Fruit fly (Drosophila melanogaster): ENCODE results near the gene EMC4.

The EMC4 gene

DNA sequence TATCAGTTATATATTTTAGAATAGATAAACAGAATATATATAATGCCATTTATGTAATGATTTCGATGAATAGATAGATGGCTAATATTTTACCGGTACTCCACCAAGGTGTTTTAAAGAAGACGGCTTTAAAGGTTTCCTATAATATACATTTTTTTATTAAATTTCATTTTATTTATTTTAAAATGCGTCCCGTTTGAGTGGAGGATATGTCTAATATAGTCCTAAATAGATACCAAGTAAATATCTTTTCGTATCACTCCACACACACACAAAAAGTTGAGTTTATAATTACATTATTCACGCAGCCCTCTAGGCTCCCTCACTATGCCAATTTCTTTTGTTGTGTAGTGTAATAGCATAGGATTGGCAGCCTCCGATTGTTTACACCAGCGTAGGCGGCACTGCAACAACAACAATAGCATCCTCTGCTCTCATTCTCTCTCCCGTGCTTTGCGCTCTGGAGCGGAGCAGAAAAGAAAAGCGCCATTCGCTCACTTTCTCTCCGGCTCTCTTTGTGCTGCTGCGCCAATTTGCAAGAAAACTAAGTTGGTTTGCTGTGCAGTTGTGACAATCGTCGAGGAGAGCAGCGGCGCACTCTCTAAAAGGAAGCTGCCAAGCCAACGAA is 42.0 kb upstream of the EMC4 start, which contains the start of gene CG12768 (continued):
- no peak for TF ChIP-seq CG11093 (GFP tag; IDR thresholded peaks at IDR 0.05)
- TF ChIP-seq run (tag; optimal IDR thresholded peaks at IDR 0.05): no peak
- no peak for TF ChIP-seq Doc3 (GFP tag; IDR thresholded peaks at IDR 0.05; ENCODE audit: partially characterized antibody)
- peak; percentile 71; the same call in 2 of the 3 replicates for TF ChIP-seq CG17361 (GFP tag; IDR thresholded peaks at IDR 0.05)
- TF ChIP-seq rib (GFP tag; IDR thresholded peaks at IDR 0.05): no peak
- TF ChIP-seq her (GFP tag; optimal IDR thresholded peaks at IDR 0.05): no peak
- peak; percentile 61 for TF ChIP-seq gem (tag; optimal IDR thresholded peaks at IDR 0.05)
- TF ChIP-seq CG18262 (tag; optimal IDR thresholded peaks at IDR 0.05): peak; percentile 70
- TF ChIP-seq bcd (GFP tag; optimal IDR thresholded peaks at IDR 0.05): no peak
- no peak for TF ChIP-seq CG32767 (GFP tag; IDR thresholded peaks at IDR 0.05)
- peak; percentile 45 for TF ChIP-seq Meics (GFP tag; optimal IDR thresholded peaks at IDR 0.05)
- no peak for TF ChIP-seq B-H1 (GFP tag; IDR thresholded peaks at IDR 0.05)
- TF ChIP-seq so (GFP tag; IDR thresholded peaks at IDR 0.05): no peak
- peak; percentile 26 for TF ChIP-seq CG12391 (tag; optimal IDR thresholded peaks at IDR 0.05)
- TF ChIP-seq NFAT (GFP tag; IDR thresholded peaks at IDR 0.05): no peak
- TF ChIP-seq Hr3 (GFP tag; optimal IDR thresholded peaks at IDR 0.05): peak; percentile 9
- peak in 1 of 2 experiments; percentile 41 for TF ChIP-seq Hr51 (GFP tag; optimal IDR thresholded peaks at IDR 0.05)
- no peak for TF ChIP-seq Mes4 (GFP tag; optimal IDR thresholded peaks at IDR 0.05)
- no peak for TF ChIP-seq Fer2 (tag; optimal IDR thresholded peaks at IDR 0.05)
- no peak for TF ChIP-seq CG11560 (tag; IDR thresholded peaks at IDR 0.05)
- TF ChIP-seq CG10267 (tag; optimal IDR thresholded peaks at IDR 0.05): peak; percentile 43
- TF ChIP-seq CG10979 (tag; optimal IDR thresholded peaks at IDR 0.05): peak; percentile 54
- TF ChIP-seq CG11696 (GFP tag; IDR thresholded peaks at IDR 0.05): no peak
- no peak for TF ChIP-seq fu2 (GFP tag; optimal IDR thresholded peaks at IDR 0.05)
- TF ChIP-seq zfh1 (GFP tag; IDR thresholded peaks at IDR 0.05): 0 out of 3 replicates have a peak, but pooled peaks have one; percentile 15
- peak; percentile 17 for TF ChIP-seq gsb-n (tag; optimal IDR thresholded peaks at IDR 0.05)
- TF ChIP-seq bbx (GFP tag; IDR thresholded peaks at IDR 0.05; ENCODE audit: partially characterized antibody): no peak
- TF ChIP-seq CG10959 (GFP tag; IDR thresholded peaks at IDR 0.05): no peak
- no peak for TF ChIP-seq CG6765 (GFP tag; optimal IDR thresholded peaks at IDR 0.05)
- TF ChIP-seq CG16815 (GFP tag; optimal IDR thresholded peaks at IDR 0.05): peak; percentile 18
- TF ChIP-seq HLH4C (GFP tag; IDR thresholded peaks at IDR 0.05; ENCODE audit: partially characterized antibody): no peak
- peak; percentile 36 for TF ChIP-seq CG13775 (GFP tag; optimal IDR thresholded peaks at IDR 0.05)
- peak; percentile 69 to 81 for TF ChIP-seq Trl (optimal IDR thresholded peaks at IDR 0.05)
- no peak for TF ChIP-seq Trl (GFP tag; optimal IDR thresholded peaks at IDR 0.05)
- TF ChIP-seq CG2875 (GFP tag; optimal IDR thresholded peaks at IDR 0.05): no peak
- no peak for TF ChIP-seq cad (GFP tag; optimal IDR thresholded peaks at IDR 0.05)
- TF ChIP-seq dmrt11E (tag; optimal IDR thresholded peaks at IDR 0.05): peak; percentile 8
- no peak for TF ChIP-seq odd (GFP tag; optimal IDR thresholded peaks at IDR 0.05)
- peak; percentile 57 for TF ChIP-seq CG2712 (tag; optimal IDR thresholded peaks at IDR 0.05)
- TF ChIP-seq CG9437 (GFP tag; optimal IDR thresholded peaks at IDR 0.05): peak; percentile 62
- TF ChIP-seq D19B (GFP tag; optimal IDR thresholded peaks at IDR 0.05): no peak
- peak; percentile 41 for TF ChIP-seq dmrt99B (tag; optimal IDR thresholded peaks at IDR 0.05)
- TF ChIP-seq slbo (GFP tag; IDR thresholded peaks at IDR 0.05): peak; percentile 32; the same call in 1 of the 2 replicates
- no peak for TF ChIP-seq sc (optimal IDR thresholded peaks at IDR 0.05)
- peak; percentile 9 for TF ChIP-seq sc (GFP tag; optimal IDR thresholded peaks at IDR 0.05)
- TF ChIP-seq CG10543 (GFP tag; optimal IDR thresholded peaks at IDR 0.05): no peak
- no peak for TF ChIP-seq CG15073 (GFP tag; optimal IDR thresholded peaks at IDR 0.05)
- TF ChIP-seq CG4854 (GFP tag; optimal IDR thresholded peaks at IDR 0.05): no peak
- no peak for TF ChIP-seq Med (GFP tag)
- TF ChIP-seq sens (GFP tag): peak; percentile 35
- no peak for TF ChIP-seq oc (tag; optimal IDR thresholded peaks at IDR 0.05)
